Worm (Caenorhabditis elegans) whole organism, midembryonic: ENCODE results near the gene F55C12.2.

Experiments used
- T22C8.4 ChIP-seq: fragments of 200-800 bp; sonication (Bioruptor generic); IDR thresholded peaks from 2 replicates; pipeline ENCODE4 v1.3.6; 2022; ENCODE audit warnings: missing genetic modification characterization, missing compliant biosample characterization
- cog-1 ChIP-seq: sonication (generic microtip); optimal IDR thresholded peaks from 2 replicates; lab custom pipeline; 2016; ENCODE audit warnings: missing genetic modification characterization, missing compliant biosample characterization
- flt-1 ChIP-seq: fragments of 200-800 bp; sonication (Bioruptor generic); IDR thresholded peaks from 2 replicates; pipeline ENCODE4 v1.3.6; 2022; ENCODE audit warnings: missing genetic modification characterization, missing compliant biosample characterization
- klf-2 ChIP-seq: fragments of 200-800 bp; sonication (Bioruptor generic); conservative IDR thresholded peaks from 2 replicates; pipeline ENCODE4 v1.3.6; 2022; ENCODE audit warnings: missing genetic modification reagents, missing genetic modification characterization, missing compliant biosample characterization
- med-1 ChIP-seq: sonication (generic microtip); optimal IDR thresholded peaks from 2 replicates; lab custom pipeline; 2017; ENCODE audit warnings: missing genetic modification characterization, mild to moderate bottlenecking, missing compliant biosample characterization, antibody characterized with exemption, missing genetic modification reagents; ENCODE audit not compliant: insufficient read depth
- ref-1 ChIP-seq: fragments of 200-800 bp; sonication (Bioruptor generic); conservative IDR thresholded peaks from 2 replicates; pipeline ENCODE4 v1.3.6; 2022; ENCODE audit warnings: missing genetic modification reagents, missing genetic modification characterization, missing compliant biosample characterization
- tab-1 ChIP-seq: fragments of 200-800 bp; sonication (Bioruptor generic); IDR thresholded peaks from 2 replicates; pipeline ENCODE4 v1.3.6; 2022; ENCODE audit warnings: missing genetic modification characterization, missing compliant biosample characterization
- ztf-23 ChIP-seq: fragments of 200-800 bp; sonication (Bioruptor generic); IDR thresholded peaks from 2 replicates; pipeline ENCODE4 v1.3.6; 2022; ENCODE audit warnings: missing genetic modification reagents, missing genetic modification characterization, missing compliant biosample characterization
- ztf-29 ChIP-seq: fragments of 200-800 bp; sonication (Bioruptor generic); IDR thresholded peaks from 2 replicates; pipeline ENCODE4 v1.3.6; 2022; ENCODE audit warnings: missing genetic modification reagents, missing genetic modification characterization, missing compliant biosample characterization

DNA sequence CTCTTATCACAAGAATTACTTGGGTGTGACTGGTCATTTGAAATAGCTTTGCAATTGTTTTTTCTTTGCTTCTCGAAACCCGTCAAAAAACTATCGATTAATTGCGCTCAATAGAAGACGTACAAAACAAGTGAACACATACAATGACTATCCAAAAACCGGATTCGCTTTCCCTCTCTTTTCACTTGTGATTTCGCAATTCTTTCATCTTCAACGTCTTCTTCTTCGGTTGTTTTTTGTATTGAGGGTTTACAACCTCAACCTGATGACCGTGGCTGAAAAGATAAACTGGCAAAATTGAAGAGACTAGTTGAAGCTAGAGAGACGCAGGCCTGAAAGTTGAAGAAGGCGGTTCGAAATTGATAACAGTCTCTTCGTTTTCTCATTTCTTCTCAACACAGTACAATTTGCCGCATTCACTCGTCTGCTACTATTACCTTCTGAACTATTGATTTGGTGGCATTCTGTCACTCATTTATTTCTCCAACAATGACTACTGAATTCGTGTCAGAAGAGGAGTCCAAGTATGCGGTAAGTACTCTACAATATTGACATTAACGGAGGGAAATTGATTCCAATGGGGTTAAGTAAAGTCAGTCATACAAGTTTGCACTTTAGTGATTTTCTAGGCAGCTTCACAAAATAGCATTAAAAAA, 9.5 kb downstream of the F55C12.2 start:
- no peak for TF ChIP-seq tab-1 (GFP tag; lab: Robert Waterston, UW)
- no peak for TF ChIP-seq ztf-29 (GFP tag; lab: Robert Waterston, UW)
- TF ChIP-seq cog-1 (tag; lab: Kevin White, UChicago), result no peak
- TF ChIP-seq med-1 (GFP tag; lab: Kevin White, UChicago), result no peak
- no peak for TF ChIP-seq flt-1 (GFP tag; lab: Robert Waterston, UW)
- no peak for TF ChIP-seq ztf-23 (GFP tag; lab: Robert Waterston, UW)
- no peak for TF ChIP-seq T22C8.4 (GFP tag; lab: Robert Waterston, UW)
- no peak for TF ChIP-seq klf-2
- no peak for TF ChIP-seq ref-1 (GFP tag; lab: Robert Waterston, UW)
